Fruit fly (Drosophila melanogaster) whole organism, pupa: ENCODE measurements around the gene Mekk1.

Experiments
- CG10348 ChIP-seq: fragments of 200-800 bp; sonication (Bioruptor generic); IDR thresholded peaks from 2 replicates; pipeline ENCODE4 v1.3.6; 2022; ENCODE audit warnings: missing biosample characterization, missing genetic modification characterization
- CG12605 ChIP-seq: fragments of 200-800 bp; sonication (Bioruptor generic); IDR thresholded peaks from 2 replicates; pipeline ENCODE4 v1.3.6; 2022; ENCODE audit warnings: missing biosample characterization, missing genetic modification characterization
- CG13204 ChIP-seq: fragments of 200-800 bp; sonication (Bioruptor generic); optimal IDR thresholded peaks from 2 replicates; lab custom pipeline; 2018; ENCODE audit warnings: missing biosample characterization, mild to moderate bottlenecking, missing genetic modification characterization, moderate library complexity
- CG14655 ChIP-seq: fragments of 200-800 bp; sonication (Bioruptor generic); optimal IDR thresholded peaks from 3 replicates; lab custom pipeline; 2017; ENCODE audit warnings: mild to moderate bottlenecking, missing biosample characterization, missing genetic modification reagents, missing genetic modification characterization
- CG15710 ChIP-seq: fragments of 200-800 bp; sonication (Bioruptor generic); optimal IDR thresholded peaks from 2 replicates; lab custom pipeline; 2018; ENCODE audit warnings: missing biosample characterization, mild to moderate bottlenecking, missing genetic modification characterization, moderate library complexity
- CG17806 ChIP-seq: fragments of 200-800 bp; sonication (Bioruptor generic); optimal IDR thresholded peaks from 2 replicates; lab custom pipeline; 2018; ENCODE audit warnings: missing biosample characterization, mild to moderate bottlenecking, missing genetic modification characterization, moderate library complexity
- CG32121 ChIP-seq: fragments of 200-800 bp; sonication (Bioruptor generic); IDR thresholded peaks from 2 replicates; pipeline ENCODE4 v1.3.6; 2022; ENCODE audit warnings: missing biosample characterization, missing genetic modification characterization
- CG34367 ChIP-seq: fragments of 200-800 bp; sonication (Bioruptor generic); optimal IDR thresholded peaks from 2 replicates; lab custom pipeline; 2018; ENCODE audit warnings: missing biosample characterization, mild to moderate bottlenecking, missing genetic modification characterization
- CG4496 ChIP-seq: fragments of 200-800 bp; sonication (Bioruptor generic); IDR thresholded peaks from 3 replicates; pipeline ENCODE4 v1.3.6; 2022; ENCODE audit warnings: missing biosample characterization, missing genetic modification characterization
- CG8159 ChIP-seq: fragments of 200-800 bp; sonication (Bioruptor generic); optimal IDR thresholded peaks from 3 replicates; lab custom pipeline; 2018; ENCODE audit warnings: missing biosample characterization, mild to moderate bottlenecking, missing genetic modification characterization, moderate library complexity
- CG8301 ChIP-seq: fragments of 200-800 bp; sonication (Bioruptor generic); optimal IDR thresholded peaks from 2 replicates; lab custom pipeline; 2018; ENCODE audit warnings: missing biosample characterization, mild to moderate bottlenecking, missing genetic modification characterization
- CG9948 ChIP-seq: fragments of 200-800 bp; sonication (Bioruptor generic); optimal IDR thresholded peaks from 2 replicates; lab custom pipeline; 2018; ENCODE audit warnings: missing biosample characterization, mild to moderate bottlenecking, missing genetic modification characterization, moderate library complexity
- D1 ChIP-seq: fragments of 200-800 bp; sonication (Bioruptor generic); optimal IDR thresholded peaks from 2 replicates; lab custom pipeline; 2018; ENCODE audit warnings: missing biosample characterization, mild to moderate bottlenecking, missing genetic modification characterization, moderate library complexity
- EcR ChIP-seq: fragments of 200-800 bp; sonication (Bioruptor generic); optimal IDR thresholded peaks from 3 replicates; lab custom pipeline; 2019; ENCODE audit warnings: missing biosample characterization, missing genetic modification characterization, mild to moderate bottlenecking, moderate library complexity, missing genetic modification reagents
- Ets98B ChIP-seq: fragments of 200-800 bp; sonication (Bioruptor generic); IDR thresholded peaks from 2 replicates; pipeline ENCODE4 v1.3.6; 2022; ENCODE audit warnings: missing biosample characterization, missing genetic modification characterization
- Pif1A ChIP-seq: fragments of 200-800 bp; sonication (Bioruptor generic); optimal IDR thresholded peaks from 3 replicates; lab custom pipeline; 2016; ENCODE audit warnings: missing biosample characterization, missing genetic modification characterization
- Pif1B ChIP-seq: fragments of 200-800 bp; sonication (Bioruptor generic); optimal IDR thresholded peaks from 3 replicates; lab custom pipeline; 2016; ENCODE audit warnings: missing biosample characterization, missing genetic modification characterization
- Snoo ChIP-seq: fragments of 200-800 bp; sonication (Bioruptor generic); optimal IDR thresholded peaks from 3 replicates; lab custom pipeline; 2017; ENCODE audit warnings: missing biosample characterization, mild to moderate bottlenecking, missing genetic modification characterization, inconsistent platforms
- fd96Ca ChIP-seq: fragments of 200-800 bp; sonication (Bioruptor generic); IDR thresholded peaks from 3 replicates; pipeline ENCODE4 v1.3.6; 2022; ENCODE audit warnings: missing biosample characterization, missing genetic modification characterization
- gl ChIP-seq: fragments of 200-800 bp; sonication (Bioruptor generic); optimal IDR thresholded peaks from 2 replicates; lab custom pipeline; 2018; ENCODE audit warnings: missing biosample characterization, mild to moderate bottlenecking, missing genetic modification characterization
- rn ChIP-seq: fragments of 200-800 bp; sonication (Bioruptor generic); IDR thresholded peaks from 2 replicates; pipeline ENCODE4 v1.3.6; 2022; ENCODE audit warnings: missing biosample characterization, missing genetic modification characterization

The Mekk1 gene

DNA sequence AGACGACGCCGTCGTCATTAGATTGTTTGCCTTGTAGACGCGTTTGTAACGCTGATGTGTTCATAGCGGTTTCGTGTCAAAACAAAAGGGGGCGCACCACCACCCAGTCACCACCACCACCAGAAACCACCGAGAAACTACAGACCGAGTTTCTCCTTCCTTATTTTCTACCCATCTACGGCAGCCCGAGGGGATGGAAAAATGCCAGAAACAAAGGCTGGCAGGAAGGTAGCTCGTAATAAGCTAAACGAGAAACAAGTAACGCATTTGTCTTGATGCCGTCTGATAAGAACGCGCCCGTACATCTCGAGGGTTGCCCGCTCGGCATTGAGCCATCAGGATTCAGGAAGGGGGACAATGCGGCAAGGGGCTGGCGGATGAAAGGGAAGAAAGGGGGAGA is 35.9 kb downstream of the Mekk1 start:
- no peak for TF ChIP-seq CG10348 (GFP tag; lab: Robert Waterston, UW)
- no peak for TF ChIP-seq CG15710 (tag; lab: Kevin White, UChicago)
- no peak for TF ChIP-seq gl (tag; lab: Kevin White, UChicago)
- TF ChIP-seq Pif1A (GFP tag; lab: Kevin White, UChicago), result no peak
- no peak for TF ChIP-seq CG17806 (tag; lab: Kevin White, UChicago)
- TF ChIP-seq CG8301 (tag; lab: Kevin White, UChicago), result no peak
- TF ChIP-seq CG8159 (tag; lab: Kevin White, UChicago), result no peak

DNA sequence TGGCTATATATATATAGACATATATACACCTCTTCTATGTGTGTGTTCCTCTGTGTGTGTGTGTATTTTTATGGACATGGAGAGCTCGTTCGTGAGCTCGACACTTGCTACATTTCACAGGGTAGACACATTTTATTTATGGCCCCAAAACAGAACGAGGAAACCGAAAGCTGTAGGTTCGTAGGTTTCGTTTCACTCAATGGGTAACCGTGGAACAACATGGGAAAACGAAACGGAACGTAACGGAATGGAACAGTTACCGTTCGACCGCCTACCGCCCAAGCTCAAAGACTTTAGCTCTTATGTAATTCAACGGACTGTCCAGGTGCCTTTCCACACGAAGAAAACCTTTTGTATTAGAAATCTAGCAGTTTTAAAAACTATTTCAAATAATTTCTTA is 37.1 kb downstream of the Mekk1 start:
- TF ChIP-seq CG8159 (tag; lab: Kevin White, UChicago) (no peak), CG17806 (tag; lab: Kevin White, UChicago) (no peak), CG14655 (GFP tag; lab: Kevin White, UChicago) (no peak), rn (GFP tag; lab: Robert Waterston, UW) (no peak), CG8301 (tag; lab: Kevin White, UChicago) (no peak), Ets98B (no peak), CG4496 (no peak), gl (tag; lab: Kevin White, UChicago) (no peak)

DNA sequence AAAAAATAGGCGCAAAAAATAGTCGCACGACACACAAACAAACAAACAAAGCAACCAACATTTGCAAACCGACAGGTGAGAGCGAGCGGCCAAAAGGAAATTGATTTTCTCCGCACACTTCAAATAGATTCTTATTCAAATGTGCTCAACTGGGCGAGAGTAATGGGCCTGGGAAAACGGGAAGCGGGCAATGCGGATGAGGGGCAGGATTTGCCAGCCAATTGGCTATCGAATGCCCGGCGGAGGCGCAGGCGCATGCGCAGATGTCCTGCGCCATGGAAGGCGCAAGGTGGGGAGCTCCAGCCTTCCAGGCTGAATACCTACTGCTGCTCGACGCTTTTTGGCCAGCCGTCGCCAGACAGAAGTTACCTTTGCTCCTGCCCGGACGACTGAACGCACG is 38.2 kb downstream of the Mekk1 start, which contains the start of the genes ChAT and VAChT:
Gene ChAT, plus strand, starts transcription at position 352 of the 400 bp plus-strand sequence.
Gene VAChT, plus strand, starts transcription at position 352 of the 400 bp plus-strand sequence.
- TF ChIP-seq CG14655 (GFP tag; lab: Kevin White, UChicago) (no peak), CG15710 (tag; lab: Kevin White, UChicago) (no peak), fd96Ca (no peak), CG4496 (no peak), gl (tag; lab: Kevin White, UChicago) (no peak), Pif1B (GFP tag; lab: Kevin White, UChicago) (no peak), Snoo (tag; lab: Kevin White, UChicago) (no peak), CG13204 (no peak), CG8301 (tag; lab: Kevin White, UChicago) (no peak), CG10348 (GFP tag; lab: Robert Waterston, UW) (no peak), Pif1A (GFP tag; lab: Kevin White, UChicago) (no peak), Ets98B (no peak), CG9948 (no peak), rn (GFP tag; lab: Robert Waterston, UW) (no peak)

DNA sequence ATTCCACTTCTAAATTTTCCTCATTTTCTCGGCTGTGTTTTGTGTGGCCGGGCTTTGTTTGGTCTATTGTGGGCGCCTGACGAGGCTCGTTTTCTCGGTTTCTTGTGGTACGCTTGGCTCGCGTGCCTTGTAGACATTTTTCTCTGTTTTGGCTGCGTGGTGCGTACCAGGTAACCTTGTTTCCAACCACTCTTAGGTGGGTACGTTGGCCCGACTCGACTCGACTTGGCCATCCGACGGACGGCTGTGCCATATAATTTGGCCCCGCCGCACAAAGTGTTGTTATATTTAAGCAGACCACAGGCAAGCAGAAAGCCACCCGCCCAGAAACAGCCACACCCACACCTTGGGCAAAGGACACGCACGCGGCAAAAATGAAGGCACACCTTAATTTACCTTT is 39.9 kb downstream of the Mekk1 start:
- TF ChIP-seq Pif1B (GFP tag; lab: Kevin White, UChicago) (no peak), fd96Ca (no peak), CG34367 (tag; lab: Kevin White, UChicago) (no peak), CG17806 (tag; lab: Kevin White, UChicago) (no peak), rn (GFP tag; lab: Robert Waterston, UW) (no peak), CG12605 (GFP tag; lab: Robert Waterston, UW) (no peak), EcR (no peak), CG10348 (GFP tag; lab: Robert Waterston, UW) (no peak), gl (tag; lab: Kevin White, UChicago) (no peak), CG15710 (tag; lab: Kevin White, UChicago) (no peak), CG8301 (tag; lab: Kevin White, UChicago) (no peak), Ets98B (no peak), Snoo (tag; lab: Kevin White, UChicago) (no peak), CG8159 (tag; lab: Kevin White, UChicago) (no peak), CG32121 (GFP tag; lab: Robert Waterston, UW) (no peak), D1 (tag; lab: Kevin White, UChicago) (no peak), CG13204 (no peak), CG14655 (GFP tag; lab: Kevin White, UChicago) (no peak)

DNA sequence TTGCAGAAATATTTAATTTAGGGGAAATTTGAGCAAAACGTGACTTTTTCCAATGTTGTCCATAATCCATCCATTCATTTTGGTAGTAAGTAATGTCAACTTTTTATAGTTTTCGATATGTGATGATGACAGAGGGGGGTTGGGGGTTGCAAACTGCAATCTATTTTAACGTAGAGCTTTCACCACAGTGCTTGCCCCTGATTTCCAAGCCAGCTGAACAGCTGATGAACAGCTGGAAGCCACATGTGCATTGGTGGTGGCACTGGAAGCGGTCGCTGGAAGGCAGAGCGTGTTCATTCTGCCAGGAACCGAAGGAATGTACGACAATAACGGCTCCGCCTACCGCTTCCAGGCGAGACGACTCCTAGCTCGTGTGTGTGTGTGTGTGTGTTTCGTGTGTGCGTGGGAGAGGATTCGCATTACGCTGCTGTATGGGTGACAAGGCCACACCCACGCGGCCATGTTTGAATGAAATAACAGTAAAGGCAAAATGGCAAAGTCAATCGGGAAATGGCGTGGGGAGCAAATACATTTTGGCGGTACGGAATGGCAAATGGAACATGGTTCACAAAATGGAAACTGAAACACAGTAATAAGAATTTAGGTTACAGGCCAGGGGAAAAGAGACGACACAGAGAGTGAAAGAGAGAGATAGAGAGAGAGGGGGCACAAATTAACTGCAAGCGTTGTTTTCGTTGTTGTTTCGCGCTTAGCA is 44.4 kb downstream of the Mekk1 start:
- TF ChIP-seq CG8301 (tag; lab: Kevin White, UChicago), result no peak
- no peak for TF ChIP-seq Ets98B
- no peak for TF ChIP-seq rn (GFP tag; lab: Robert Waterston, UW)
- TF ChIP-seq CG8159 (tag; lab: Kevin White, UChicago), result no peak
- no peak for TF ChIP-seq CG10348 (GFP tag; lab: Robert Waterston, UW)
- no peak for TF ChIP-seq CG34367 (tag; lab: Kevin White, UChicago)
- TF ChIP-seq EcR, result no peak
- TF ChIP-seq D1 (tag; lab: Kevin White, UChicago), result no peak
- TF ChIP-seq CG4496, result no peak
- no peak for TF ChIP-seq CG9948
- TF ChIP-seq Pif1B (GFP tag; lab: Kevin White, UChicago), result no peak
- TF ChIP-seq CG32121 (GFP tag; lab: Robert Waterston, UW), result no peak

DNA sequence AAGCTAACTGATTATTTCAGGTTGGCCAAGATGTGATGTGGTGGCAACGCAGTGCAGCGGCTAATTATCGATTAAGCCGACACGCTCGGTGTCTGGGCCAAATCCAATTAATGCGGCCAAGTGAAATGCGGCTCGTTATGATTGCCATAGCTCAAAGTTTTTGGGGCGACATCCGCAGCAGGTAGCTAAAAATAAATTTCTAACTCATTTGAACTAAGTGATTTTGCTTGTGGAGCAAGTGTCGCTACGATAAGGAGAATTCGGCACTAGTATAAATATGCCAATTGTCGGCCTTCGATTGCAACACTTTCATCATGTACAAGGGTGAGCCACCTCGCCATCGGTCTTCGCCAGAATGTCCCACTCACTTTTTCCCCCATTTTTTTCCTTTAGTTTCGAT is 48.4 kb downstream of the Mekk1 start, which contains the start of gene CG34282:
Gene CG34282, plus strand, starts transcription at position 301 of the 400 bp plus-strand sequence.
- TF ChIP-seq Pif1A (GFP tag; lab: Kevin White, UChicago) (no peak), Ets98B (no peak), CG9948 (no peak), EcR (no peak), CG10348 (GFP tag; lab: Robert Waterston, UW) (no peak), CG15710 (tag; lab: Kevin White, UChicago) (no peak), CG17806 (tag; lab: Kevin White, UChicago) (no peak), gl (tag; lab: Kevin White, UChicago) (no peak), Snoo (tag; lab: Kevin White, UChicago) (no peak)
